Worm (Caenorhabditis elegans): ENCODE results near the gene T01D1.3.

Gene T01D1.3

ce11 chrII:175868-176267, at the start of gene T01D1.3:
TSS of gene T01D1.3 (minus strand) at chrII:175968.
- TF ChIP-seq unc-62 (GFP tag; optimal IDR thresholded peaks at IDR 0.05 in 1 of 2) = peak in 1 of 2 experiments; percentile 21
- no peak for TF ChIP-seq unc-62 (tag; optimal IDR thresholded peaks at IDR 0.05)
- TF ChIP-seq dmd-9 (GFP tag; IDR thresholded peaks at IDR 0.05) = no peak

- TF ChIP-seq daf-8 (GFP tag; IDR thresholded peaks at IDR 0.05) (no peak), nhr-42 (GFP tag; IDR thresholded peaks at IDR 0.05) (no peak), spr-1 (tag; optimal IDR thresholded peaks at IDR 0.05) (peak; percentile 29), nhr-48 (tag; optimal IDR thresholded peaks at IDR 0.05) (peak; percentile 55), unc-39 (tag; optimal IDR thresholded peaks at IDR 0.05) (no peak), F37D6.2 (tag; optimal IDR thresholded peaks at IDR 0.05) (peak; percentile 21), php-3 (GFP tag; IDR thresholded peaks at IDR 0.05) (no peak), T26A8.4 (GFP tag; IDR thresholded peaks at IDR 0.05) (peak; percentile 32), lin-1 (GFP tag; IDR thresholded peaks at IDR 0.05) (0 out of 2 replicates have a peak, but pooled peaks have one; percentile 41), fkh-10 (GFP tag; optimal IDR thresholded peaks at IDR 0.05) (no peak), madf-5 (GFP tag; IDR thresholded peaks at IDR 0.05) (no peak), lir-3 (tag; optimal IDR thresholded peaks at IDR 0.05) (no peak), ztf-7 (tag; optimal IDR thresholded peaks at IDR 0.05) (no peak), zip-2 (tag; optimal IDR thresholded peaks at IDR 0.05) (no peak), nhr-77 (tag; optimal IDR thresholded peaks at IDR 0.05) (peak; percentile 14), F26F4.8 (GFP tag; conservative IDR thresholded peaks at IDR 0.05) (no peak), nhr-76 (tag; optimal IDR thresholded peaks at IDR 0.05) (no peak), dmd-8 (GFP tag; IDR thresholded peaks at IDR 0.05) (no peak), lin-38 (GFP tag; IDR thresholded peaks at IDR 0.05) (peak; percentile 74), sdz-12 (GFP tag; optimal IDR thresholded peaks at IDR 0.05) (no peak), skn-1 (tag; optimal IDR thresholded peaks at IDR 0.05) (no peak), F49E8.2 (tag; optimal IDR thresholded peaks at IDR 0.05; ENCODE audit: borderline replicate concordance) (no peak), cey-2 (tag; optimal IDR thresholded peaks at IDR 0.05; ENCODE audit: borderline replicate concordance, insufficient read depth) (no peak), nhr-11 (tag; optimal IDR thresholded peaks at IDR 0.05) (peak; percentile 89), tra-1 (GFP tag; IDR thresholded peaks at IDR 0.05) (peak; percentile 73), lin-15B (tag; optimal IDR thresholded peaks at IDR 0.05) (no peak), F44E2.7 (GFP tag; IDR thresholded peaks at IDR 0.05) (no peak), daf-19 (GFP tag; conservative IDR thresholded peaks at IDR 0.05) (no peak), pha-4 (GFP tag; IDR thresholded peaks at IDR 0.05) (peak; percentile 55), pha-4 (tag; optimal IDR thresholded peaks at IDR 0.05) (no peak), unc-130 (GFP tag; optimal IDR thresholded peaks at IDR 0.05) (no peak), Y105C5A.15 (GFP tag; IDR thresholded peaks at IDR 0.05) (no peak), ces-1 (GFP tag; optimal IDR thresholded peaks at IDR 0.05) (no peak), ama-1 (optimal IDR thresholded peaks at IDR 0.05) (no peak), vab-7 (GFP tag; IDR thresholded peaks at IDR 0.05) (no peak), lin-39 (tag; optimal IDR thresholded peaks at IDR 0.05) (no peak), mes-2 (tag; optimal IDR thresholded peaks at IDR 0.05; ENCODE audit: poor library complexity, severe bottlenecking) (peak; percentile 64), spr-3 (GFP tag; optimal IDR thresholded peaks at IDR 0.05) (no peak), fos-1 (tag; optimal IDR thresholded peaks at IDR 0.05) (no peak), dmd-6 (GFP tag; IDR thresholded peaks at IDR 0.05) (peak; percentile 72), egl-43 (GFP tag; IDR thresholded peaks at IDR 0.05) (peak; percentile 70), nhr-102 (tag; optimal IDR thresholded peaks at IDR 0.05) (peak; percentile 23), mdt-29 (GFP tag; IDR thresholded peaks at IDR 0.05) (peak; percentile 57; the same call in 1 of the 2 replicates), ceh-62 (tag; optimal IDR thresholded peaks at IDR 0.05) (no peak), lsy-2 (tag; optimal IDR thresholded peaks at IDR 0.05) (peak; percentile 53 to 74), attf-4 (tag; optimal IDR thresholded peaks at IDR 0.05) (no peak), D1046.2 (GFP tag; IDR thresholded peaks at IDR 0.05) (no peak), ZK337.2 (GFP tag; IDR thresholded peaks at IDR 0.05) (no peak), zfp-3 (GFP tag; conservative IDR thresholded peaks at IDR 0.05) (no peak)
These were observed 45.4 kb upstream of the T01D1.3 start for ce11 chrII:221212-221611.

Data from whole organism, L4 larva.